Worm (Caenorhabditis elegans) whole organism, mixed stage, embryonic: Measurements from ENCODE around the gene W03A5.6.

Experiments
- blmp-1 ChIP-seq: fragments of 150-350 bp; optimal IDR thresholded peaks from 2 replicates; lab custom pipeline; 2014; ENCODE audit warnings: missing biosample characterization, missing genetic modification characterization
- lin-13 ChIP-seq: fragments of 150-350 bp; optimal IDR thresholded peaks from 2 replicates; lab custom pipeline; 2014; ENCODE audit warnings: missing biosample characterization, missing genetic modification characterization
- mep-1 ChIP-seq: fragments of 150-350 bp; optimal IDR thresholded peaks from 2 replicates; lab custom pipeline; 2017; ENCODE audit warnings: missing biosample characterization, missing genetic modification reagents, missing genetic modification characterization, inconsistent platforms
- nhr-237 ChIP-seq: fragments of 150-350 bp; optimal IDR thresholded peaks from 2 replicates; lab custom pipeline; 2014; ENCODE audit warnings: missing biosample characterization, missing genetic modification characterization
- snpc-4 ChIP-seq: fragments of 150-350 bp; optimal IDR thresholded peaks from 2 replicates; lab custom pipeline; 2014; ENCODE audit warnings: missing biosample characterization, missing genetic modification characterization
- ztf-11 ChIP-seq: fragments of 150-350 bp; optimal IDR thresholded peaks from 2 replicates; lab custom pipeline; 2014; ENCODE audit warnings: missing biosample characterization, missing genetic modification characterization

DNA sequence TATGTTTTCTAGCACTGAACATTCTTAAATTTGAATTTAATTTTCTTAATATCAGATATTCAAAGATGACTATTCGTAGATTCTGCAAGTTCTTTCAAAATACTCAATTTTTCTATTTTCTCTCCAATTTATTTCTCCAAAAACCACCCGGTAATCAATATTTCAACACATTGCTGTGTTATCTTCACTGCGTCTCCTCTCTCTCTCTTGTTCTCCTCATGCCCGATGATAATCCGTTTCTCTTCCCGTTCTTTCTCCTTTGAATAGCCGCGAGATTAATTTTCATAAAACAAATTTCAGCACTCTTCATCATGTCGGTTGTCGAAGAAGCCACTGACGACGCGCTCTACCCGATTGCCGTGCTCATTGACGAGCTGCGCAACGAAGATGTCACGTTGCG is 10.0 kb upstream of the W03A5.6 start, which contains the start of gene paa-1:
- TF ChIP-seq nhr-237 (tag; lab: Kevin White, UChicago) (no peak), ztf-11 (no peak), mep-1 (no peak), snpc-4 (tag; lab: Kevin White, UChicago) (no peak), lin-13 (tag; lab: Kevin White, UChicago) (no peak), blmp-1 (tag; lab: Kevin White, UChicago) (no peak)
